Worm (Caenorhabditis elegans): Measurements from ENCODE around the gene Y43F8B.15.

DNA sequence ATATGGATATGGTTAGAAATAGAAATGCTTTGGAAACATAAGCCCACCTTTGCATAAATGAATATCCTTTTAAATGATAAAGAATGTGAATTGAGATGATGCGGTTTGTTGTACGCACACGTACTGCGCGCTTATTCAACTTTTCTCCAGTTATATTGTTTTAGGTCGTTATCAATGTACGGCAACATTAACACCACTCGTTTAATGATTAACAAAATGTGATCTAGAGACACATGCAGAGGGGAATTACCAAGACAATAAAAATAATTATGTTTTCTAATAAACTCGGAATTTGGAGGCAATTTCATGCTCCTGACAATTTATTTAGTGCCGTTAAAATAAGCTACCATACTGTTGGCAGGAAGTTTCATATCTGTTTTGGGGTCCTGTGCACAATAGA is 16.5 kb downstream of the Y43F8B.15 start, which contains the start of gene M04C3.1:
- TF ChIP-seq lsy-2 (tag; optimal IDR thresholded peaks at IDR 0.05) (no peak), tbx-2 (tag; optimal IDR thresholded peaks at IDR 0.05) (no peak), nhr-12 (tag; optimal IDR thresholded peaks at IDR 0.05) (no peak), snpc-4 (tag; optimal IDR thresholded peaks at IDR 0.05) (no peak), ces-1 (GFP tag; optimal IDR thresholded peaks at IDR 0.05) (no peak), fos-1 (tag; optimal IDR thresholded peaks at IDR 0.05) (no peak), snu-23 (GFP tag; optimal IDR thresholded peaks at IDR 0.05) (no peak), aly-2 (tag; optimal IDR thresholded peaks at IDR 0.05) (no peak), nhr-237 (tag; optimal IDR thresholded peaks at IDR 0.05) (no peak), lin-13 (GFP tag; optimal IDR thresholded peaks at IDR 0.05) (no peak)

All from whole organism, L1 larva.